Fruit fly (Drosophila melanogaster) whole organism, embryonic: ENCODE measurements around the gene Duox.

Experiments used
- Ada2b ChIP-seq: fragments of 200-800 bp; sonication (Bioruptor generic); IDR thresholded peaks from 2 replicates; pipeline ENCODE4 v1.3.6; 2022; ENCODE audit warnings: missing biosample characterization, missing genetic modification characterization
- CG10565 ChIP-seq: fragments of 200-800 bp; sonication (Bioruptor generic); optimal IDR thresholded peaks from 3 replicates; lab custom pipeline; 2016; ENCODE audit warnings: missing biosample characterization, mild to moderate bottlenecking, missing genetic modification characterization
- CG10654 ChIP-seq: fragments of 200-800 bp; sonication (Bioruptor generic); optimal IDR thresholded peaks from 2 replicates; lab custom pipeline; 2016; ENCODE audit warnings: missing biosample characterization, missing genetic modification characterization
- CG10959 ChIP-seq: fragments of 200-800 bp; sonication (Bioruptor generic); IDR thresholded peaks from 2 replicates; pipeline ENCODE4 v1.3.6; 2022; ENCODE audit warnings: missing biosample characterization, missing genetic modification characterization
- CG1233 ChIP-seq: fragments of 200-800 bp; sonication (Bioruptor generic); optimal IDR thresholded peaks from 4 replicates; lab custom pipeline; 2018; ENCODE audit warnings: missing biosample characterization, mild to moderate bottlenecking, missing genetic modification characterization
- CG15011 ChIP-seq: fragments of 200-800 bp; sonication (Bioruptor generic); optimal IDR thresholded peaks from 3 replicates; lab custom pipeline; 2018; ENCODE audit warnings: missing biosample characterization, mild to moderate bottlenecking, missing genetic modification characterization
- CG15601 ChIP-seq: fragments of 200-800 bp; sonication (Bioruptor generic); optimal IDR thresholded peaks from 3 replicates; lab custom pipeline; 2019; ENCODE audit warnings: missing biosample characterization, mild to moderate bottlenecking, missing genetic modification characterization, moderate library complexity
- CG1602 ChIP-seq: fragments of 200-800 bp; sonication (Bioruptor generic); optimal IDR thresholded peaks from 3 replicates; lab custom pipeline; 2016; ENCODE audit warnings: missing biosample characterization, missing genetic modification characterization
- CG17568 ChIP-seq: fragments of 200-800 bp; sonication (Bioruptor generic); optimal IDR thresholded peaks from 2 replicates; lab custom pipeline; 2018; ENCODE audit warnings: missing biosample characterization, mild to moderate bottlenecking, missing genetic modification characterization, moderate library complexity
- CG18599 ChIP-seq: fragments of 200-800 bp; sonication (Bioruptor generic); optimal IDR thresholded peaks from 3 replicates; lab custom pipeline; 2017; ENCODE audit warnings: missing biosample characterization, missing genetic modification characterization, mild to moderate bottlenecking, moderate library complexity, missing genetic modification reagents
- CG18764 ChIP-seq: fragments of 200-800 bp; sonication (Bioruptor generic); optimal IDR thresholded peaks from 3 replicates; lab custom pipeline; 2016; ENCODE audit warnings: missing biosample characterization, missing genetic modification characterization
- CG2202 ChIP-seq: fragments of 200-800 bp; sonication (Bioruptor generic); optimal IDR thresholded peaks from 2 replicates; lab custom pipeline; 2018; ENCODE audit warnings: missing biosample characterization, mild to moderate bottlenecking, missing genetic modification characterization
- CG2712 ChIP-seq: fragments of 200-800 bp; optimal IDR thresholded peaks from 3 replicates; lab custom pipeline; 2019; ENCODE audit warnings: missing biosample characterization, mild to moderate bottlenecking, missing genetic modification characterization, moderate library complexity
- CG32767 ChIP-seq: fragments of 200-800 bp; sonication (Bioruptor generic); IDR thresholded peaks from 2 replicates; pipeline ENCODE4 v1.3.6; 2022; ENCODE audit warnings: missing biosample characterization, missing genetic modification characterization
- CG32772 ChIP-seq: fragments of 200-800 bp; sonication (Bioruptor generic); IDR thresholded peaks from 2 replicates; pipeline ENCODE4 v1.3.6; 2022; ENCODE audit warnings: missing biosample characterization, missing genetic modification characterization
- CG33557 ChIP-seq: fragments of 200-800 bp; sonication (Bioruptor generic); optimal IDR thresholded peaks from 2 replicates; lab custom pipeline; 2019; ENCODE audit warnings: missing biosample characterization, mild to moderate bottlenecking, missing genetic modification characterization, moderate library complexity
- CG3726 ChIP-seq: fragments of 200-800 bp; sonication (Bioruptor generic); IDR thresholded peaks from 3 replicates; pipeline ENCODE4, ENCODE4 v1.3.6; 2022; ENCODE audit warnings: missing biosample characterization, missing genetic modification characterization
- CG3838 ChIP-seq: fragments of 200-800 bp; sonication (Bioruptor generic); optimal IDR thresholded peaks from 3 replicates; lab custom pipeline; 2016; ENCODE audit warnings: missing biosample characterization, missing genetic modification characterization
- CG5953 ChIP-seq: fragments of 200-800 bp; sonication (Bioruptor generic); IDR thresholded peaks from 2 replicates; pipeline ENCODE4 v1.3.6; 2022; ENCODE audit warnings: missing biosample characterization, missing genetic modification characterization
- CG7928 ChIP-seq: fragments of 200-800 bp; sonication (Bioruptor generic); optimal IDR thresholded peaks from 2 replicates; lab custom pipeline; 2017; ENCODE audit warnings: missing biosample characterization, mild to moderate bottlenecking, missing genetic modification characterization
- CG8478 ChIP-seq: fragments of >200 bp; optimal IDR thresholded peaks from 2 replicates; lab custom pipeline; 2018
- CG9609 ChIP-seq: fragments of 200-800 bp; sonication (Bioruptor generic); optimal IDR thresholded peaks from 3 replicates; lab custom pipeline; 2016; ENCODE audit warnings: missing biosample characterization, missing genetic modification characterization
- CrebB ChIP-seq: fragments of 200-800 bp; sonication (Bioruptor generic); optimal IDR thresholded peaks from 3 replicates; lab custom pipeline; 2018; ENCODE audit warnings: missing biosample characterization, mild to moderate bottlenecking, missing genetic modification characterization
- Dfd ChIP-seq, 2 experiments: fragments of >200 bp; optimal IDR thresholded peaks; 2 replicates each; lab custom pipeline; 2017; ENCODE audit warnings: missing biosample characterization in 2 of 2, missing genetic modification characterization in 2 of 2
- Doc3 ChIP-seq: fragments of 200-800 bp; sonication (Bioruptor generic); IDR thresholded peaks from 3 replicates; pipeline ENCODE4 v1.3.6; 2022; ENCODE audit warnings: missing biosample characterization, missing genetic modification characterization; ENCODE audit not compliant: partially characterized antibody
- Eip74EF ChIP-seq, 2 experiments: fragments of 200-800 bp in 1 of 2; fragments of >200 bp in 1 of 2; sonication (Bioruptor generic) in 1 of 2; optimal IDR thresholded peaks; 2 replicates each; lab custom pipeline; 2017 to 2019; ENCODE audit warnings: missing biosample characterization in 2 of 2, missing genetic modification characterization in 2 of 2, mild to moderate bottlenecking in 1 of 2, moderate library complexity in 1 of 2
- H2.0 ChIP-seq: fragments of 200-800 bp; sonication (Bioruptor generic); IDR thresholded peaks from 2 replicates; pipeline ENCODE4 v1.3.6; 2022; ENCODE audit warnings: missing biosample characterization, missing genetic modification characterization
- HLH4C ChIP-seq: fragments of 200-800 bp; sonication (Bioruptor generic); IDR thresholded peaks from 3 replicates; pipeline ENCODE4 v1.3.6; 2022; ENCODE audit warnings: missing biosample characterization, missing genetic modification characterization; ENCODE audit not compliant: partially characterized antibody
- Hey ChIP-seq: fragments of 200-800 bp; sonication (Bioruptor generic); optimal IDR thresholded peaks from 3 replicates; lab custom pipeline; 2018; ENCODE audit warnings: missing biosample characterization, mild to moderate bottlenecking, missing genetic modification characterization
- Hsf ChIP-seq: fragments of 200-800 bp; sonication (Bioruptor generic); optimal IDR thresholded peaks from 3 replicates; lab custom pipeline; 2016; ENCODE audit warnings: missing biosample characterization, missing genetic modification characterization
- NC2α ChIP-seq: fragments of 200-800 bp; sonication (Bioruptor generic); optimal IDR thresholded peaks from 2 replicates; lab custom pipeline; 2016; ENCODE audit warnings: missing biosample characterization, missing genetic modification characterization
- NC2β ChIP-seq: fragments of 200-800 bp; sonication (Bioruptor generic); optimal IDR thresholded peaks from 2 replicates; lab custom pipeline; 2016; ENCODE audit warnings: missing biosample characterization, missing genetic modification characterization
- Rfx ChIP-seq: fragments of 200-800 bp; sonication (Bioruptor generic); IDR thresholded peaks from 2 replicates; pipeline ENCODE4 v1.3.6; 2022; ENCODE audit warnings: missing biosample characterization, missing genetic modification characterization
- Stat92E ChIP-seq, 3 experiments: fragments of >200 bp in 2 of 3; fragments of 200-800 bp in 1 of 3; sonication (Bioruptor generic) in 1 of 3; optimal IDR thresholded peaks; 2 replicates each; lab custom pipeline; 2017 to 2019; ENCODE audit warnings: missing biosample characterization in 3 of 3, missing genetic modification characterization in 3 of 3, mild to moderate bottlenecking in 1 of 3, moderate library complexity in 1 of 3
- Xrp1 ChIP-seq: fragments of 200-800 bp; sonication (Bioruptor generic); IDR thresholded peaks from 2 replicates; pipeline ENCODE4 v1.3.6; 2022; ENCODE audit warnings: missing biosample characterization, missing genetic modification characterization
- bcd ChIP-seq: fragments of 200-800 bp; sonication (Bioruptor generic); optimal IDR thresholded peaks from 2 replicates; lab custom pipeline; 2017; ENCODE audit warnings: missing biosample characterization, mild to moderate bottlenecking, missing genetic modification characterization
- bigmax ChIP-seq: fragments of 200-800 bp; sonication (Bioruptor generic); optimal IDR thresholded peaks from 2 replicates; lab custom pipeline; 2018; ENCODE audit warnings: missing biosample characterization, mild to moderate bottlenecking, missing genetic modification characterization
- chn ChIP-seq: fragments of 200-800 bp; sonication (Bioruptor generic); optimal IDR thresholded peaks from 2 replicates; lab custom pipeline; 2016; ENCODE audit warnings: missing biosample characterization, missing genetic modification characterization
- exex ChIP-seq: fragments of 200-800 bp; sonication (Bioruptor generic); optimal IDR thresholded peaks from 4 replicates; lab custom pipeline; 2018; ENCODE audit warnings: missing biosample characterization, mild to moderate bottlenecking, missing genetic modification characterization, moderate library complexity
- kay ChIP-seq: fragments of 200-800 bp; sonication (Bioruptor generic); optimal IDR thresholded peaks from 2 replicates; lab custom pipeline; 2016; ENCODE audit warnings: missing biosample characterization, missing genetic modification characterization
- klu ChIP-seq: fragments of 200-800 bp; sonication (Bioruptor generic); IDR thresholded peaks from 2 replicates; pipeline ENCODE4 v1.3.6; 2022; ENCODE audit warnings: missing biosample characterization, missing genetic modification characterization
- nerfin-2 ChIP-seq: fragments of 200-800 bp; sonication (Bioruptor generic); IDR thresholded peaks from 2 replicates; pipeline ENCODE4 v1.3.6; 2022; ENCODE audit warnings: missing biosample characterization, missing genetic modification characterization; ENCODE audit not compliant: partially characterized antibody
- p53 ChIP-seq: fragments of 200-800 bp; sonication (Bioruptor generic); optimal IDR thresholded peaks from 2 replicates; lab custom pipeline; 2016; ENCODE audit warnings: missing biosample characterization, missing genetic modification characterization
- pros ChIP-seq: fragments of 200-800 bp; sonication (Bioruptor generic); optimal IDR thresholded peaks from 3 replicates; lab custom pipeline; 2019; ENCODE audit warnings: missing biosample characterization, mild to moderate bottlenecking, missing genetic modification characterization, moderate library complexity
- pzg ChIP-seq: fragments of 200-800 bp; sonication (Bioruptor generic); optimal IDR thresholded peaks from 3 replicates; lab custom pipeline; 2018; ENCODE audit warnings: missing biosample characterization, mild to moderate bottlenecking, missing genetic modification characterization, moderate library complexity
- salm ChIP-seq: fragments of 200-800 bp; sonication (Bioruptor generic); optimal IDR thresholded peaks from 2 replicates; lab custom pipeline; 2018; ENCODE audit warnings: missing biosample characterization, mild to moderate bottlenecking, missing genetic modification characterization
- scrt ChIP-seq: fragments of 200-800 bp; sonication (Bioruptor generic); optimal IDR thresholded peaks from 2 replicates; lab custom pipeline; 2018; ENCODE audit warnings: missing biosample characterization, mild to moderate bottlenecking, missing genetic modification characterization, moderate library complexity
- seq ChIP-seq: fragments of 200-800 bp; sonication (Bioruptor generic); IDR thresholded peaks from 2 replicates; pipeline ENCODE4 v1.3.6; 2022; ENCODE audit warnings: missing biosample characterization, missing genetic modification characterization
- sr ChIP-seq: fragments of 200-800 bp; sonication (Bioruptor generic); IDR thresholded peaks from 3 replicates; pipeline ENCODE4 v1.3.6; 2022; ENCODE audit warnings: missing biosample characterization, missing genetic modification characterization
- vvl ChIP-seq: fragments of 200-800 bp; sonication (Bioruptor generic); IDR thresholded peaks from 2 replicates; pipeline ENCODE4 v1.3.6; 2022; ENCODE audit warnings: missing biosample characterization, missing genetic modification characterization
- zf30C ChIP-seq: fragments of 200-800 bp; sonication (Bioruptor generic); optimal IDR thresholded peaks from 3 replicates; lab custom pipeline; 2018; ENCODE audit warnings: missing biosample characterization, mild to moderate bottlenecking, missing genetic modification characterization

Gene Duox

DNA sequence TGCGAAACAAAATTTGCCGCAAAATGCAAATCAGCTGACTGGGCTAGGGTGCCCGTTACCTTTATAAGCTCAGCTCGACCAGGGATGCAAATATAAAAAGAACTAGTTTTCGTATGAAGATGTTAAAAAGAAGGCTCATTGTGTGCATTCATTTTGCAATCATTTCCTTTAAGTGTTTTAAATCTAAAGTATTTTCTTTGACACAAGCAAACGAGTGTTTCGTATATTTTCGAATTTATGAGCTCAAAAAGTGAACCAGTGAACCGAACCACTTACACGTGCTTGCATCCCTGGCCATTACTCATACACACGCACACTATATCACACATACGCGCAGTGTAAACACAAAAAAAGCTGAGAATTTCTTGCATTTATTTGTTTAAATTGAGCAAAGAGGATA lies 48.1 kb upstream of the Duox start, which contains the start of the genes Prx6a and Sbat (continued):
- TF ChIP-seq sr (0 out of 3 replicates have a peak, but pooled peaks have one; percentile 45), klu (GFP tag; lab: Robert Waterston, UW) (peak; percentile 76), CG17568 (peak; percentile 49), NC2β (GFP tag; lab: Kevin White, UChicago) (peak; percentile 63), pros (GFP tag; lab: Kevin White, UChicago) (no peak), chn (GFP tag; lab: Kevin White, UChicago) (peak; percentile 62), CG9609 (GFP tag; lab: Kevin White, UChicago) (peak; percentile 70), nerfin-2 (GFP tag; lab: Robert Waterston, UW) (no peak), bcd (GFP tag; lab: Kevin White, UChicago) (peak; percentile 69), CG1602 (peak; percentile 47), CG8478 (peak; percentile 88), CG5953 (GFP tag; lab: Robert Waterston, UW) (no peak), kay (peak; percentile 78), CG10959 (GFP tag; lab: Robert Waterston, UW) (no peak), CG15601 (tag; lab: Kevin White, UChicago) (peak; percentile 53), CG10565 (GFP tag; lab: Kevin White, UChicago) (no peak), bigmax (no peak), CG18599 (peak; percentile 81), CG33557 (GFP tag; lab: Kevin White, UChicago) (peak; percentile 66), exex (peak; percentile 55), Dfd (GFP tag; optimal IDR thresholded peaks at IDR 0.05; lab: Kevin White, UChicago) (no peak), Ada2b (peak; percentile 62; the same call in 1 of the 2 replicates), Rfx (GFP tag; lab: Robert Waterston, UW) (peak; percentile 82), p53 (GFP tag; lab: Kevin White, UChicago) (peak; percentile 52), pzg (peak; percentile 84), CG32772 (GFP tag; lab: Robert Waterston, UW) (peak; percentile 36; the same call in 1 of the 2 replicates), vvl (GFP tag; lab: Robert Waterston, UW) (peak; percentile 85), CG1233 (peak; percentile 72), CG3726 (no peak), CrebB (tag; lab: Kevin White, UChicago) (peak; percentile 58), CG3838 (GFP tag; lab: Kevin White, UChicago) (peak; percentile 4), CG10654 (GFP tag; lab: Kevin White, UChicago) (peak; percentile 68), HLH4C (GFP tag; lab: Robert Waterston, UW) (no peak), Doc3 (GFP tag; lab: Robert Waterston, UW) (no peak), H2.0 (GFP tag; lab: Robert Waterston, UW) (peak; percentile 43; the same call in 1 of the 2 replicates), Hsf (peak; percentile 75), CG15011 (GFP tag; lab: Kevin White, UChicago) (peak; percentile 24), CG32767 (GFP tag; lab: Robert Waterston, UW) (no peak; the same call in 1 of the 2 replicates), Eip74EF (GFP tag; optimal IDR thresholded peaks at IDR 0.05; lab: Kevin White, UChicago) (no peak), Hey (peak; percentile 2), CG18764 (GFP tag; lab: Kevin White, UChicago) (peak; percentile 57), Stat92E (GFP tag; optimal IDR thresholded peaks at IDR 0.05; lab: Kevin White, UChicago) (peak in 1 of 3 experiments; percentile 35), salm (tag; lab: Kevin White, UChicago) (peak; percentile 37), CG2202 (tag; lab: Kevin White, UChicago) (peak; percentile 29), NC2α (GFP tag; lab: Kevin White, UChicago) (peak; percentile 45), CG2712 (tag; lab: Kevin White, UChicago) (peak; percentile 84), seq (GFP tag; lab: Robert Waterston, UW) (no peak), zf30C (GFP tag; lab: Kevin White, UChicago) (no peak), Xrp1 (GFP tag; lab: Robert Waterston, UW) (peak; percentile 79), CG7928 (GFP tag; lab: Kevin White, UChicago) (peak; percentile 99), scrt (peak; percentile 57)
